Worm (Caenorhabditis elegans): ENCODE results near the gene nhr-47.
A peak's percentile ranks its signal among the peaks of the same experiment; 100 is the strongest.
"Not testable (repeated sequence)": the region's sequence is repeated elsewhere in the genome, so short reads cannot be mapped to it uniquely, and the experiment has no call there.

Gene nhr-47

DNA sequence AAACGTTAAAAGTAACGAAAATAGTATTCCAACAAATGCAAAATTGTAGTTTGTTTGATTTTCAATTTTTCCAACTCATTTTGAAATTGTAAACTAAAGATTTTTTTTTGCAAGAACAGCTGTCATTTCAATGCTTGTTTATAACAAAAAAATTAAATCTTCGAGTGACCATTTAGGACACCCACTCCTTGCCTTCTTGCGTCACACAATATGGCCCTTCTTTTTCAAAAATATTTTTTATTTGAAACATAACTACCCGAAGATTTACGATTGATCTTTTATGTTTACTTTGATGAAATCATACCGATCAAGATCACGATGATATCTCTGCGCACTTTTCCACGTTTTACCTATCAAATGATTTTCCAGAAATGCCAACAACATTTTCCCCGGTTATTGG, 45.2 kb upstream of the nhr-47 start, which contains the start of gene ZC317.2:
TSS of gene ZC317.2 (plus strand) at position 301 of the 400 bp plus-strand sequence.
- TF ChIP-seq ztf-4 (tag; optimal IDR thresholded peaks at IDR 0.05) (no peak), C34F6.9 (tag; optimal IDR thresholded peaks at IDR 0.05) (no peak), zag-1 (tag; optimal IDR thresholded peaks at IDR 0.05) (no peak), fos-1 (tag; optimal IDR thresholded peaks at IDR 0.05) (no peak), unc-39 (tag; optimal IDR thresholded peaks at IDR 0.05) (no peak), nhr-237 (tag; optimal IDR thresholded peaks at IDR 0.05) (no peak), nhr-77 (tag; optimal IDR thresholded peaks at IDR 0.05) (no peak), sma-3 (GFP tag; optimal IDR thresholded peaks at IDR 0.05) (no peak), nhr-25 (tag; optimal IDR thresholded peaks at IDR 0.05) (no peak), nhr-11 (tag; optimal IDR thresholded peaks at IDR 0.05) (no peak), sma-9 (GFP tag; optimal IDR thresholded peaks at IDR 0.05) (no peak), sma-9 (tag; optimal IDR thresholded peaks at IDR 0.05) (no peak), ztf-11 (tag; optimal IDR thresholded peaks at IDR 0.05) (no peak), lin-39 (tag; optimal IDR thresholded peaks at IDR 0.05) (no peak)

DNA sequence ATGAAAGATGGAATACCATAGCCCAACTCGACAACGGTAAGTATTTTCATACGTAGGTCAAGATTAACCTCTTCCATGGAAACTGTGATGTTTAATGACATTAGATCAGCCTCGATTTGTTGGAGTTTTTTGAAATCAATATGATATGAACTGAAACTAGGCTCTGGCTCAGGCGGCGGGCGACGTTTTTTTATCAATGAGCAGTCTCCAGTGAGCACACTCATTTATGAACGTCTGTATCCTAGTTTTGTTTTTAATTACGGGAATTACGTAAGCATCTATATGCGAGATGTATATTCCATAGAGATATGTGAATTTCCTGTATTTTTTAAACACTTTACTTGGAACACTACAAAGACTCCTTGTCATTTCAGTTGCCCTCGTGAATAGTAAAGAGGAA, 42.2 kb upstream of the nhr-47 start, which contains the start of gene srg-67:
TSS of gene srg-67 (minus strand) at position 101 of the 400 bp plus-strand sequence.
- TF ChIP-seq fos-1 (tag; optimal IDR thresholded peaks at IDR 0.05) (no peak), ceh-82 (tag; optimal IDR thresholded peaks at IDR 0.05) (no peak), gmeb-1 (tag; optimal IDR thresholded peaks at IDR 0.05) (no peak), sma-9 (GFP tag; optimal IDR thresholded peaks at IDR 0.05) (no peak), sma-9 (tag; optimal IDR thresholded peaks at IDR 0.05) (no peak), elt-3 (tag; optimal IDR thresholded peaks at IDR 0.05) (no peak), crh-2 (tag; optimal IDR thresholded peaks at IDR 0.05) (no peak)

DNA sequence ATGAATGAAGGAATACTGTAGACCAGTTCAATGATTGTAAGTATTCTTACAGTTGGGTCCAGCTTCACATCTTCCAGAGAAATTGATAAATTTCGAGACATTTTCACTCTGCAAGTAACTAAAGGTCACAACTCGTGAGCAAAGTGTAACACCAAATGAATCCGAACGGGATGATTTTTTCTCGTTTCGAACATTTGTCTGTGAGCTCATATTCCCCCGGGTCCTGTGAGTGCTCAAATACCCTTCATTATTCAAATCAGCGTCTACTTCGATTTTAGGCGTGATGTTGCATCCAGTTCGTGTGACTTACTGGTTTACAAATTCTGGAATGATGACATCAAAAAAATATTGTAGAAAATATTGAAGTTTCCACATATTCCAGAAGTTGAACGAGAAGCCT, 39.7 kb upstream of the nhr-47 start, which contains the start of gene srg-68:
TSS of gene srg-68 (minus strand) at position 101 of the 400 bp plus-strand sequence.
- TF ChIP-seq skn-1 (tag; optimal IDR thresholded peaks at IDR 0.05) (no peak), ceh-82 (tag; optimal IDR thresholded peaks at IDR 0.05) (no peak), F13H6.1 (tag; optimal IDR thresholded peaks at IDR 0.05) (no peak), nhr-129 (tag; optimal IDR thresholded peaks at IDR 0.05) (no peak), ztf-1 (GFP tag; conservative IDR thresholded peaks at IDR 0.05) (no peak), lin-11 (tag; optimal IDR thresholded peaks at IDR 0.05) (no peak), unc-55 (GFP tag; optimal IDR thresholded peaks at IDR 0.05) (no peak), mdl-1 (tag; optimal IDR thresholded peaks at IDR 0.05) (no peak), unc-39 (tag; optimal IDR thresholded peaks at IDR 0.05) (no peak), ztf-11 (tag; optimal IDR thresholded peaks at IDR 0.05) (no peak), ceh-16 (tag; optimal IDR thresholded peaks at IDR 0.05) (no peak), peb-1 (tag; optimal IDR thresholded peaks at IDR 0.05) (no peak), blmp-1 (tag; optimal IDR thresholded peaks at IDR 0.05; ENCODE audit: insufficient read depth) (no peak), lin-39 (tag; optimal IDR thresholded peaks at IDR 0.05) (no peak), elt-1 (tag; optimal IDR thresholded peaks at IDR 0.05) (no peak), nhr-11 (tag; optimal IDR thresholded peaks at IDR 0.05) (no peak), sma-3 (GFP tag; optimal IDR thresholded peaks at IDR 0.05) (no peak)

DNA sequence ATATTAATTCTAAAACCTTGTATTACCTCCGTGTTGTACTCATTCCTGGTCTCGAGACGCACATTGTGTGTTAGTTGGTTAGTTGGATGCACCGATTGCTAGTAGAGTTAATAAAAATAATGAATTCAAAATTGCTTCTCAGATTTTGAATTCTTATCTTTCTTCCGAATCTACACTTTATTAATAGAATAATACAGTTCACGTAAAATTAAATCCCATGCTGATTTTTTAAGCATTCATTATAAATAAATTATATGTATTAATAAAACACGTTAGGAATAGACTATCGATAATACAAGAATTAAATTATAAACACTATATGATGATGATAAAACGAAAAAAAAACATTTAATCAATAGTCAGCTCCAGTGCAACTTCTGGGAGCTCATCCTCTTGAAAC, 36.6 kb upstream of the nhr-47 start, which contains the start of gene ZC317.6:
TSS of gene ZC317.6 (minus strand) at position 101 of the 400 bp plus-strand sequence.
- TF ChIP-seq F13H6.1 (tag; optimal IDR thresholded peaks at IDR 0.05); mab-5 (tag; optimal IDR thresholded peaks at IDR 0.05); unc-62 (GFP tag; optimal IDR thresholded peaks at IDR 0.05): not testable (repeated sequence)

DNA sequence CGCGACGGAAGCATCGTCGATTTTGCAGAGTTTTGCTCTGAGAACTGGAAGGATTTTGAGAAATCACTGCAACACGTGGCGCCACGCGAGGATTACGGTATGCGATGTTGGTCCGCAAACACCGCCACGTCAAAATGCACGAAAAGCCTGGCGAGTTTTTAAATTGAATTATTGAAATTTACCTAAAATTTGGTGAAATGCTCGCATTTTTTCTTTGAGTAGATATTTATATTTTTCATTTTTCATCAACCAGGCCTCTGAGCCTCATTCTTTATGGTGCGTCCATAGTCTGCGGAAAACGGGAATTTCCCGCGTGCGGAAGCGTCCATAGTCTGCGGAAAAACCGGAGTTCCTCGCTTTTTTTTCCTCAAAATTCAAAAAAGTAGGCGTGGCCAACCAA, 34.1 kb upstream of the nhr-47 start, which contains the start of gene ZC317.7:
TSS of gene ZC317.7 (minus strand) at position 101 of the 400 bp plus-strand sequence.
- TF ChIP-seq lin-13 (GFP tag; optimal IDR thresholded peaks at IDR 0.05); skn-1 (tag; optimal IDR thresholded peaks at IDR 0.05); lin-11 (tag; optimal IDR thresholded peaks at IDR 0.05): not testable (repeated sequence)

DNA sequence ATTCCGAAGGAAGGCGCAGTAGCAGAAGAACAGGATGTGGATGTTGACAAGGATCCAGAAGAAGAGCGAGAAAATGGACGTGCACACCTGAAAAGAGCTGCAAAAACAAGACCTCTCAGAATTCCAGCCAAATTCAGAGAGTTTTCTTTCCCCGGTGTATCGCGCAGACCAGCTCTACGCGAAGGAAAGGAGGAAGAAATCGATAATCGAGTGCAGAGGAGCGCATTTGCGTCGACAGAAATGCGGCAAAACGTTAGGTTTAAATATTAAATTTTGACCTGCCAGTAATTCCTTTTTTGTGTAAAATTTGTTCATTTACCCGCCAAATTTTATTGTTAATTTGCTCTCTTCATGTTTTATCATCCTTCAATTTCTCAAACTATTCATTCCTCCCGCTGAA, 27.3 kb upstream of the nhr-47 start:
- TF ChIP-seq unc-55 (GFP tag; optimal IDR thresholded peaks at IDR 0.05) (peak; percentile 20), nhr-21 (tag; optimal IDR thresholded peaks at IDR 0.05) (no peak)

Data from whole organism, L2 larva.